Fruit fly (Drosophila melanogaster): Measurements from ENCODE around the gene TotE.
A peak's percentile ranks its signal among the peaks of the same experiment; 100 is the strongest.

Gene TotE

dm6 chr2L:19887468-19887867 lies 25.8 kb downstream of the TotE start (continued):
- TF ChIP-seq CG6765 (GFP tag; optimal IDR thresholded peaks at IDR 0.05) (no peak), CG34422 (GFP tag; IDR thresholded peaks at IDR 0.05) (peak; percentile 74; the same call in 2 of the 3 replicates), CG17612 (GFP tag; IDR thresholded peaks at IDR 0.05) (no peak), PHDP (tag; optimal IDR thresholded peaks at IDR 0.05) (peak; percentile 58), danr (GFP tag; IDR thresholded peaks at IDR 0.05) (no peak), chn (GFP tag; optimal IDR thresholded peaks at IDR 0.05) (peak; percentile 80), HLH3B (GFP tag; IDR thresholded peaks at IDR 0.05) (peak; percentile 67), Atf3 (GFP tag; optimal IDR thresholded peaks at IDR 0.05) (peak; percentile 55), CG3065 (GFP tag; optimal IDR thresholded peaks at IDR 0.05) (peak; percentile 53), CG9609 (GFP tag; optimal IDR thresholded peaks at IDR 0.05) (peak; percentile 65), Usf (GFP tag; optimal IDR thresholded peaks at IDR 0.05) (no peak), MTF-1 (GFP tag; optimal IDR thresholded peaks at IDR 0.05; ENCODE audit: borderline replicate concordance) (peak; percentile 51), CG17802 (tag; optimal IDR thresholded peaks at IDR 0.05) (peak; percentile 65), Spps (tag; optimal IDR thresholded peaks at IDR 0.05) (peak; percentile 35), CG16779 (GFP tag; IDR thresholded peaks at IDR 0.05) (0 out of 2 replicates have a peak, but pooled peaks have one; percentile 4), zfh1 (GFP tag; IDR thresholded peaks at IDR 0.05) (peak; percentile 53), CG13296 (GFP tag; optimal IDR thresholded peaks at IDR 0.05) (no peak), CG8290 (GFP tag; optimal IDR thresholded peaks at IDR 0.05) (peak; percentile 93), CG8290 (tag; optimal IDR thresholded peaks at IDR 0.05) (peak; percentile 10 to 87), bbx (GFP tag; IDR thresholded peaks at IDR 0.05; ENCODE audit: partially characterized antibody) (peak; percentile 33), CG43689 (GFP tag; IDR thresholded peaks at IDR 0.05) (no peak), gt (GFP tag; IDR thresholded peaks at IDR 0.05) (peak; percentile 25; the same call in 1 of the 2 replicates), Ets65A (GFP tag) (peak; percentile 99), nerfin-2 (GFP tag; IDR thresholded peaks at IDR 0.05; ENCODE audit: partially characterized antibody) (no peak), CG6272 (GFP tag; IDR thresholded peaks at IDR 0.05) (peak; percentile 62), E2f2 (GFP tag; IDR thresholded peaks at IDR 0.05) (peak; percentile 46), eyg (GFP tag; optimal IDR thresholded peaks at IDR 0.05) (peak; percentile 7), CG4854 (GFP tag; optimal IDR thresholded peaks at IDR 0.05) (peak; percentile 62), trh (GFP tag; optimal IDR thresholded peaks at IDR 0.05) (peak; percentile 5), Nf-YB (GFP tag; optimal IDR thresholded peaks at IDR 0.05) (no peak), CG3995 (GFP tag; optimal IDR thresholded peaks at IDR 0.05) (peak; percentile 75), Taf1 (GFP tag; IDR thresholded peaks at IDR 0.05) (no peak), stwl (tag; optimal IDR thresholded peaks at IDR 0.05) (peak; percentile 73), CG4404 (GFP tag; IDR thresholded peaks at IDR 0.05) (no peak), CG4617 (GFP tag; optimal IDR thresholded peaks at IDR 0.05; ENCODE audit: borderline replicate concordance) (peak; percentile 36), CG11696 (GFP tag; IDR thresholded peaks at IDR 0.05) (no peak), Camta (GFP tag; optimal IDR thresholded peaks at IDR 0.05) (peak; percentile 63), lilli (GFP tag; optimal IDR thresholded peaks at IDR 0.05) (peak; percentile 74), onecut (GFP tag; IDR thresholded peaks at IDR 0.05) (peak; percentile 62), CG10267 (tag; optimal IDR thresholded peaks at IDR 0.05) (peak; percentile 73), caup (GFP tag; optimal IDR thresholded peaks at IDR 0.05; ENCODE audit: severe bottlenecking) (peak; percentile 69), yki (optimal IDR thresholded peaks at IDR 0.05) (no peak), CTCF (GFP tag; optimal IDR thresholded peaks at IDR 0.05) (peak; percentile 98), Dp (GFP tag; optimal IDR thresholded peaks at IDR 0.05) (peak; percentile 36), H15 (GFP tag; IDR thresholded peaks at IDR 0.05) (peak; percentile 48; the same call in 1 of the 3 replicates), CG2202 (tag; optimal IDR thresholded peaks at IDR 0.05) (peak; percentile 41), luna (GFP tag; optimal IDR thresholded peaks at IDR 0.05) (peak; percentile 29), Nf-YA (GFP tag; IDR thresholded peaks at IDR 0.05) (peak; percentile 14; the same call in 1 of the 2 replicates), CG2199 (GFP tag; IDR thresholded peaks at IDR 0.05) (peak; percentile 95), dati (GFP tag; IDR thresholded peaks at IDR 0.05) (no peak), CG17186 (GFP tag; optimal IDR thresholded peaks at IDR 0.05) (peak; percentile 10), CG10565 (GFP tag; optimal IDR thresholded peaks at IDR 0.05) (no peak), schlank (tag; optimal IDR thresholded peaks at IDR 0.05) (no peak)

Measured in whole organism, embryonic.